1 fruit fly cellular context compared by ENCODE assay signal in genomic region chr2L:5086905-5087522, dm6.
TF ChIP-seq lines count a peak whose summit lies in the region.

No protein-coding gene starts in this region.

TF ChIP-seq in whole organism, embryonic, 481 proteins besides CTCF, POLR2A, EP300 and RAD21 (continued from another document and continues in another):
- TF ChIP-seq Gsc (GFP tag; IDR thresholded peaks at IDR 0.05; lab: Robert Waterston, UW) (no peak), da (GFP tag; optimal IDR thresholded peaks at IDR 0.05; lab: Kevin White, UChicago) (peak; percentile 42), CG4360 (GFP tag; IDR thresholded peaks at IDR 0.05; lab: Robert Waterston, UW) (0 out of 2 replicates have a peak, but pooled peaks have one; percentile 19), wek (GFP tag; optimal IDR thresholded peaks at IDR 0.05; lab: Kevin White, UChicago) (peak; percentile 59), stc (GFP tag; IDR thresholded peaks at IDR 0.05; lab: Robert Waterston, UW) (peak; percentile 69), Hey (tag; optimal IDR thresholded peaks at IDR 0.05; lab: Kevin White, UChicago) (no peak), CG4328 (GFP tag; optimal IDR thresholded peaks at IDR 0.05; lab: Kevin White, UChicago) (peak; percentile 52), oc (tag; optimal IDR thresholded peaks at IDR 0.05; lab: Kevin White, UChicago) (peak; percentile 50), shn (GFP tag; optimal IDR thresholded peaks at IDR 0.05; lab: Kevin White, UChicago) (peak; percentile 51), CG34376 (GFP tag; optimal IDR thresholded peaks at IDR 0.05; lab: Kevin White, UChicago) (peak; percentile 44), sens-2 (GFP tag; IDR thresholded peaks at IDR 0.05; lab: Robert Waterston, UW) (no peak), bbx (GFP tag; IDR thresholded peaks at IDR 0.05; lab: Robert Waterston, UW; ENCODE audit: partially characterized antibody) (no peak), pnt (GFP tag; optimal IDR thresholded peaks at IDR 0.05; lab: Kevin White, UChicago) (peak; percentile 60), NfI (GFP tag; optimal IDR thresholded peaks at IDR 0.05; lab: Kevin White, UChicago) (peak; percentile 79), inv (GFP tag; IDR thresholded peaks at IDR 0.05; lab: Robert Waterston, UW; ENCODE audit: partially characterized antibody) (no peak), Xrp1 (GFP tag; IDR thresholded peaks at IDR 0.05; lab: Robert Waterston, UW) (peak; percentile 79), Chrac-16 (GFP tag; optimal IDR thresholded peaks at IDR 0.05; lab: Kevin White, UChicago) (peak; percentile 42), run (tag; optimal IDR thresholded peaks at IDR 0.05; lab: Kevin White, UChicago) (peak; percentile 67), CG1602 (GFP tag; optimal IDR thresholded peaks at IDR 0.05; lab: Kevin White, UChicago) (peak; percentile 54), CG14014 (GFP tag; IDR thresholded peaks at IDR 0.05; lab: Robert Waterston, UW) (peak; percentile 64), br (optimal IDR thresholded peaks at IDR 0.05; lab: Kevin White, UChicago) (no peak), CG18619 (GFP tag; optimal IDR thresholded peaks at IDR 0.05; lab: Kevin White, UChicago) (peak; percentile 76), ind (GFP tag; optimal IDR thresholded peaks at IDR 0.05; lab: Kevin White, UChicago) (peak; percentile 68), CG10366 (GFP tag; IDR thresholded peaks at IDR 0.05; lab: Robert Waterston, UW) (peak; percentile 36; the same call in 1 of the 2 replicates), chm (GFP tag; IDR thresholded peaks at IDR 0.05; lab: Robert Waterston, UW) (no peak), CG7271 (tag; optimal IDR thresholded peaks at IDR 0.05; lab: Kevin White, UChicago) (no peak), ranshi (GFP tag; IDR thresholded peaks at IDR 0.05; lab: Robert Waterston, UW) (peak; percentile 46; the same call in 1 of the 2 replicates), CG11456 (GFP tag; IDR thresholded peaks at IDR 0.05; lab: Robert Waterston, UW) (0 out of 3 replicates have a peak, but pooled peaks have one; percentile 7), CG18599 (GFP tag; optimal IDR thresholded peaks at IDR 0.05; lab: Kevin White, UChicago) (peak; percentile 89), CG34422 (GFP tag; IDR thresholded peaks at IDR 0.05; lab: Robert Waterston, UW) (peak; percentile 49; the same call in 1 of the 3 replicates), z (GFP tag; IDR thresholded peaks at IDR 0.05; lab: Robert Waterston, UW) (peak; percentile 30; the same call in 1 of the 3 replicates), E2f2 (GFP tag; IDR thresholded peaks at IDR 0.05; lab: Robert Waterston, UW) (peak; percentile 50), phol (tag; optimal IDR thresholded peaks at IDR 0.05; lab: Kevin White, UChicago) (peak; percentile 82), salm (tag; optimal IDR thresholded peaks at IDR 0.05; lab: Kevin White, UChicago) (peak; percentile 75), CG3065 (GFP tag; optimal IDR thresholded peaks at IDR 0.05; lab: Kevin White, UChicago) (no peak), hb (GFP tag; IDR thresholded peaks at IDR 0.05; lab: Robert Waterston, UW; ENCODE audit: partially characterized antibody) (no peak), CG12744 (GFP tag; optimal IDR thresholded peaks at IDR 0.05; lab: Kevin White, UChicago) (peak; percentile 53), Scr (GFP tag; IDR thresholded peaks at IDR 0.05; lab: Robert Waterston, UW; ENCODE audit: partially characterized antibody) (no peak), jigr1 (GFP tag; IDR thresholded peaks at IDR 0.05; lab: Robert Waterston, UW) (no peak), CG18476 (GFP tag; optimal IDR thresholded peaks at IDR 0.05; lab: Kevin White, UChicago) (peak; percentile 57), CG6791 (GFP tag; IDR thresholded peaks at IDR 0.05; lab: Robert Waterston, UW; ENCODE audit: partially characterized antibody) (no peak), Atf6 (GFP tag; IDR thresholded peaks at IDR 0.05; lab: Robert Waterston, UW) (peak; percentile 76; the same call in 1 of the 2 replicates), CG11695 (GFP tag; IDR thresholded peaks at IDR 0.05; lab: Robert Waterston, UW) (peak; percentile 84), repo (GFP tag; optimal IDR thresholded peaks at IDR 0.05; lab: Kevin White, UChicago) (peak; percentile 54), CG1024 (GFP tag; IDR thresholded peaks at IDR 0.05; lab: Robert Waterston, UW) (no peak), lilli (GFP tag; optimal IDR thresholded peaks at IDR 0.05; lab: Kevin White, UChicago) (peak; percentile 78), CG10565 (GFP tag; optimal IDR thresholded peaks at IDR 0.05; lab: Kevin White, UChicago) (peak; percentile 23), CG1792 (GFP tag; optimal IDR thresholded peaks at IDR 0.05; lab: Kevin White, UChicago) (peak; percentile 29), Meics (GFP tag; optimal IDR thresholded peaks at IDR 0.05; lab: Kevin White, UChicago) (peak; percentile 83), kah (GFP tag; optimal IDR thresholded peaks at IDR 0.05; lab: Kevin White, UChicago) (peak; percentile 68), HLH3B (GFP tag; IDR thresholded peaks at IDR 0.05; lab: Robert Waterston, UW) (peak; percentile 53), CG8765 (GFP tag; IDR thresholded peaks at IDR 0.05; lab: Robert Waterston, UW) (no peak), Mes4 (GFP tag; optimal IDR thresholded peaks at IDR 0.05; lab: Kevin White, UChicago) (peak; percentile 74), CG8290 (GFP tag; optimal IDR thresholded peaks at IDR 0.05; lab: Kevin White, UChicago) (peak; percentile 40), CG8290 (tag; optimal IDR thresholded peaks at IDR 0.05; lab: Kevin White, UChicago) (peak in 1 of 2 experiments; percentile 50), CG10543 (GFP tag; optimal IDR thresholded peaks at IDR 0.05; lab: Kevin White, UChicago) (peak; percentile 57), ssp (GFP tag; IDR thresholded peaks at IDR 0.05; lab: Robert Waterston, UW) (no peak; the same call in 1 of the 2 replicates), otp (GFP tag; IDR thresholded peaks at IDR 0.05; lab: Robert Waterston, UW) (peak; percentile 70; the same call in 1 of the 3 replicates), CG17328 (GFP tag; IDR thresholded peaks at IDR 0.05; lab: Robert Waterston, UW) (peak; percentile 63), esg (GFP tag; conservative IDR thresholded peaks at IDR 0.05; lab: Robert Waterston, UW) (peak; percentile 53; the same call in 1 of the 2 replicates), MTF-1 (GFP tag; optimal IDR thresholded peaks at IDR 0.05; lab: Kevin White, UChicago; ENCODE audit: borderline replicate concordance) (peak; percentile 32), BtbVII (GFP tag; optimal IDR thresholded peaks at IDR 0.05; lab: Kevin White, UChicago) (peak; percentile 70), CG9727 (GFP tag; optimal IDR thresholded peaks at IDR 0.05; lab: Kevin White, UChicago) (peak; percentile 82), HmgD (GFP tag; optimal IDR thresholded peaks at IDR 0.05; lab: Kevin White, UChicago) (peak; percentile 26), dm (GFP tag; optimal IDR thresholded peaks at IDR 0.05; lab: Kevin White, UChicago) (peak; percentile 21), CG16863 (GFP tag; optimal IDR thresholded peaks at IDR 0.05; lab: Kevin White, UChicago) (peak; percentile 49), Bgb (GFP tag; IDR thresholded peaks at IDR 0.05; lab: Robert Waterston, UW; ENCODE audit: partially characterized antibody) (no peak), CG2202 (tag; optimal IDR thresholded peaks at IDR 0.05; lab: Kevin White, UChicago) (peak; percentile 18), Kr (GFP tag; optimal IDR thresholded peaks at IDR 0.05; lab: Kevin White, UChicago) (no peak), fd102C (GFP tag; optimal IDR thresholded peaks at IDR 0.05; lab: Kevin White, UChicago) (peak; percentile 17), CG7556 (GFP tag; optimal IDR thresholded peaks at IDR 0.05; lab: Kevin White, UChicago) (peak; percentile 90), tio (GFP tag; optimal IDR thresholded peaks at IDR 0.05; lab: Kevin White, UChicago) (peak; percentile 87), Hr3 (GFP tag; optimal IDR thresholded peaks at IDR 0.05; lab: Kevin White, UChicago) (peak; percentile 48), CG31441 (GFP tag; IDR thresholded peaks at IDR 0.05; lab: Robert Waterston, UW) (peak; percentile 92), pho (GFP tag; optimal IDR thresholded peaks at IDR 0.05; lab: Kevin White, UChicago) (peak; percentile 24), Six4 (GFP tag; optimal IDR thresholded peaks at IDR 0.05; lab: Kevin White, UChicago) (peak; percentile 66), cato (GFP tag; optimal IDR thresholded peaks at IDR 0.05; lab: Kevin White, UChicago; ENCODE audit: borderline replicate concordance) (peak; percentile 53), CG12236 (GFP tag; optimal IDR thresholded peaks at IDR 0.05; lab: Kevin White, UChicago) (peak; percentile 63), psq (GFP tag; optimal IDR thresholded peaks at IDR 0.05; lab: Kevin White, UChicago) (peak; percentile 26), klu (GFP tag; IDR thresholded peaks at IDR 0.05; lab: Robert Waterston, UW) (no peak), CG15601 (tag; optimal IDR thresholded peaks at IDR 0.05; lab: Kevin White, UChicago) (peak; percentile 77), CG4404 (GFP tag; IDR thresholded peaks at IDR 0.05; lab: Robert Waterston, UW) (no peak), CG11696 (GFP tag; IDR thresholded peaks at IDR 0.05; lab: Robert Waterston, UW) (peak; percentile 86), wdn (GFP tag; IDR thresholded peaks at IDR 0.05; lab: Robert Waterston, UW) (no peak), gce (GFP tag; IDR thresholded peaks at IDR 0.05; lab: Robert Waterston, UW) (peak; percentile 54; the same call in 1 of the 3 replicates), gcm2 (GFP tag; optimal IDR thresholded peaks at IDR 0.05; lab: Kevin White, UChicago) (peak; percentile 65), CG4820 (GFP tag; optimal IDR thresholded peaks at IDR 0.05; lab: Kevin White, UChicago) (peak; percentile 56), NC2β (GFP tag; optimal IDR thresholded peaks at IDR 0.05; lab: Kevin White, UChicago) (peak; percentile 56), D (optimal IDR thresholded peaks at IDR 0.05; lab: Kevin White, UChicago) (no peak), D (GFP tag; optimal IDR thresholded peaks at IDR 0.05; lab: Kevin White, UChicago) (peak; percentile 83), CG9215 (GFP tag; IDR thresholded peaks at IDR 0.05; lab: Robert Waterston, UW) (peak; percentile 27; the same call in 1 of the 2 replicates), scrt (GFP tag; optimal IDR thresholded peaks at IDR 0.05; lab: Kevin White, UChicago) (peak; percentile 68), nerfin-1 (tag; optimal IDR thresholded peaks at IDR 0.05; lab: Kevin White, UChicago) (peak; percentile 76), CG32772 (GFP tag; IDR thresholded peaks at IDR 0.05; lab: Robert Waterston, UW) (0 out of 2 replicates have a peak, but pooled peaks have one; percentile 30), Nf-YA (GFP tag; IDR thresholded peaks at IDR 0.05; lab: Robert Waterston, UW) (0 out of 2 replicates have a peak, but pooled peaks have one; percentile 25), Dfd (GFP tag; optimal IDR thresholded peaks at IDR 0.05; lab: Kevin White, UChicago) (no peak), CG17829 (tag; optimal IDR thresholded peaks at IDR 0.05; lab: Kevin White, UChicago) (peak; percentile 78), CG31365 (tag; optimal IDR thresholded peaks at IDR 0.05; lab: Kevin White, UChicago) (peak; percentile 49), vnd (GFP tag; IDR thresholded peaks at IDR 0.05; lab: Robert Waterston, UW; ENCODE audit: partially characterized antibody) (no peak), CG17568 (GFP tag; optimal IDR thresholded peaks at IDR 0.05; lab: Kevin White, UChicago) (peak; percentile 47), nmo (GFP tag; optimal IDR thresholded peaks at IDR 0.05; lab: Kevin White, UChicago) (peak; percentile 85), CG17186 (GFP tag; optimal IDR thresholded peaks at IDR 0.05; lab: Kevin White, UChicago) (peak; percentile 10), B-H1 (GFP tag; IDR thresholded peaks at IDR 0.05; lab: Robert Waterston, UW) (peak; percentile 37; the same call in 2 of the 3 replicates), CG2678 (tag; optimal IDR thresholded peaks at IDR 0.05; lab: Kevin White, UChicago) (peak; percentile 90), mld (GFP tag; IDR thresholded peaks at IDR 0.05; lab: Robert Waterston, UW; ENCODE audit: partially characterized antibody) (no peak), CG11093 (GFP tag; IDR thresholded peaks at IDR 0.05; lab: Robert Waterston, UW) (0 out of 3 replicates have a peak, but pooled peaks have one; percentile 25), slou (GFP tag; optimal IDR thresholded peaks at IDR 0.05; lab: Kevin White, UChicago) (peak; percentile 81), Fer3 (tag; optimal IDR thresholded peaks at IDR 0.05; lab: Kevin White, UChicago) (peak; percentile 71), CG1233 (GFP tag; optimal IDR thresholded peaks at IDR 0.05; lab: Kevin White, UChicago) (peak; percentile 78), D19B (GFP tag; optimal IDR thresholded peaks at IDR 0.05; lab: Kevin White, UChicago) (peak; percentile 46), tup (GFP tag; optimal IDR thresholded peaks at IDR 0.05; lab: Kevin White, UChicago) (peak; percentile 15), CG15479 (GFP tag; optimal IDR thresholded peaks at IDR 0.05; lab: Kevin White, UChicago) (peak; percentile 22), CG4424 (GFP tag; optimal IDR thresholded peaks at IDR 0.05; lab: Kevin White, UChicago) (peak; percentile 76), CG16813 (GFP tag; IDR thresholded peaks at IDR 0.05; lab: Robert Waterston, UW; ENCODE audit: partially characterized antibody) (no peak), C15 (GFP tag; IDR thresholded peaks at IDR 0.05; lab: Robert Waterston, UW) (no peak), NFAT (GFP tag; IDR thresholded peaks at IDR 0.05; lab: Robert Waterston, UW) (no peak), Camta (GFP tag; optimal IDR thresholded peaks at IDR 0.05; lab: Kevin White, UChicago) (peak; percentile 55), Abd-B (GFP tag; optimal IDR thresholded peaks at IDR 0.05; lab: Kevin White, UChicago) (peak; percentile 61), nerfin-2 (GFP tag; IDR thresholded peaks at IDR 0.05; lab: Robert Waterston, UW; ENCODE audit: partially characterized antibody) (no peak), CG15696 (tag; optimal IDR thresholded peaks at IDR 0.05; lab: Kevin White, UChicago) (peak; percentile 72), so (GFP tag; IDR thresholded peaks at IDR 0.05; lab: Robert Waterston, UW) (0 out of 3 replicates have a peak, but pooled peaks have one; percentile 59), org-1 (GFP tag; optimal IDR thresholded peaks at IDR 0.05; lab: Kevin White, UChicago) (peak; percentile 76), H15 (GFP tag; IDR thresholded peaks at IDR 0.05; lab: Robert Waterston, UW) (peak; percentile 56; the same call in 2 of the 3 replicates), Asciz (GFP tag; optimal IDR thresholded peaks at IDR 0.05; lab: Kevin White, UChicago) (peak; percentile 88), CG9876 (GFP tag; optimal IDR thresholded peaks at IDR 0.05; lab: Kevin White, UChicago) (peak; percentile 25), lov (optimal IDR thresholded peaks at IDR 0.05; lab: Kevin White, UChicago) (no peak), lov (GFP tag; IDR thresholded peaks at IDR 0.05; lab: Robert Waterston, UW) (no peak)
